Worm (Caenorhabditis elegans): ENCODE measurements around the gene C55C3.7.
A peak's percentile ranks its signal among the peaks of the same experiment; 100 is the strongest.

C55C3.7 gene

ce11 chrIV:5715341-5716112, 33.1 kb upstream of the C55C3.7 start:
- TF ChIP-seq nfya-1 (tag; optimal IDR thresholded peaks at IDR 0.05; ENCODE audit: insufficient read depth) (peak; percentile 99), fkh-10 (GFP tag; optimal IDR thresholded peaks at IDR 0.05) (peak; percentile 27), elt-1 (tag; optimal IDR thresholded peaks at IDR 0.05) (no peak)

- TF ChIP-seq nhr-25 (tag; optimal IDR thresholded peaks at IDR 0.05), result no peak
- TF ChIP-seq elt-3 (tag; optimal IDR thresholded peaks at IDR 0.05), result peak in 1 of 3 experiments; percentile 46
Measured at ce11 chrIV:5708796-5709195, 26.3 kb upstream of the C55C3.7 start, which contains the start of gene C55C3.1. Gene C55C3.1, plus strand, starts transcription at chrIV:5709096.

ce11 chrIV:5706603-5707002, 24.2 kb upstream of the C55C3.7 start:
- no peak for TF ChIP-seq hmg-11 (tag; optimal IDR thresholded peaks at IDR 0.05)
- no peak for TF ChIP-seq R02D3.7 (tag; optimal IDR thresholded peaks at IDR 0.05)
- no peak for TF ChIP-seq jun-1 (tag; optimal IDR thresholded peaks at IDR 0.05)
- no peak for TF ChIP-seq zag-1 (tag; optimal IDR thresholded peaks at IDR 0.05)
- TF ChIP-seq nhr-25 (tag; optimal IDR thresholded peaks at IDR 0.05), result peak; percentile 64
- TF ChIP-seq elt-3 (tag; optimal IDR thresholded peaks at IDR 0.05), result no peak
- TF ChIP-seq ztf-11 (tag; optimal IDR thresholded peaks at IDR 0.05), result no peak
- TF ChIP-seq ceh-28 (tag; optimal IDR thresholded peaks at IDR 0.05), result no peak
- TF ChIP-seq unc-39 (tag; optimal IDR thresholded peaks at IDR 0.05), result no peak
- TF ChIP-seq lin-15B (tag; optimal IDR thresholded peaks at IDR 0.05), result no peak
- TF ChIP-seq mdl-1 (tag; optimal IDR thresholded peaks at IDR 0.05), result no peak
- no peak for TF ChIP-seq egl-5 (tag; optimal IDR thresholded peaks at IDR 0.05)
- TF ChIP-seq nhr-23 (tag; optimal IDR thresholded peaks at IDR 0.05), result peak; percentile 16
- TF ChIP-seq nhr-43 (tag; optimal IDR thresholded peaks at IDR 0.05; ENCODE audit: poor library complexity, severe bottlenecking), result peak; percentile 53
- TF ChIP-seq nhr-67 (tag; optimal IDR thresholded peaks at IDR 0.05), result no peak
- TF ChIP-seq ztf-4 (tag; optimal IDR thresholded peaks at IDR 0.05), result no peak
- TF ChIP-seq ceh-9 (tag; optimal IDR thresholded peaks at IDR 0.05), result no peak
- TF ChIP-seq aly-2 (tag; optimal IDR thresholded peaks at IDR 0.05), result no peak
- TF ChIP-seq fos-1 (tag; optimal IDR thresholded peaks at IDR 0.05), result no peak

- peak; percentile 5 for TF ChIP-seq nhr-23 (tag; optimal IDR thresholded peaks at IDR 0.05)
- TF ChIP-seq nhr-77 (tag; optimal IDR thresholded peaks at IDR 0.05), result no peak
Measured at ce11 chrIV:5703917-5704316, 21.5 kb upstream of the C55C3.7 start.

- no peak for TF ChIP-seq skn-1 (tag; optimal IDR thresholded peaks at IDR 0.05)
- no peak for TF ChIP-seq ztf-11 (tag; optimal IDR thresholded peaks at IDR 0.05)
Measured at ce11 chrIV:5703443-5703842, 21.0 kb upstream of the C55C3.7 start, which contains the start of the genes C55C3.73 and perm-5. Gene C55C3.73, minus strand, starts transcription at chrIV:5703451. Gene perm-5, minus strand, starts transcription at chrIV:5703468.

ce11 chrIV:5701646-5702045, 19.2 kb upstream of the C55C3.7 start:
- no peak for TF ChIP-seq lin-39 (tag; optimal IDR thresholded peaks at IDR 0.05)
- no peak for TF ChIP-seq ceh-16 (tag; optimal IDR thresholded peaks at IDR 0.05)
- no peak for TF ChIP-seq lsy-12 (tag; optimal IDR thresholded peaks at IDR 0.05)
- TF ChIP-seq ama-1 (optimal IDR thresholded peaks at IDR 0.05), result no peak
- peak; percentile 50 for TF ChIP-seq nhr-25 (tag; optimal IDR thresholded peaks at IDR 0.05)
- TF ChIP-seq nhr-237 (tag; optimal IDR thresholded peaks at IDR 0.05), result no peak
- TF ChIP-seq ceh-28 (tag; optimal IDR thresholded peaks at IDR 0.05), result no peak
- TF ChIP-seq elt-1 (tag; optimal IDR thresholded peaks at IDR 0.05), result no peak

- TF ChIP-seq nfya-1 (tag; optimal IDR thresholded peaks at IDR 0.05; ENCODE audit: insufficient read depth) (no peak), nhr-25 (tag; optimal IDR thresholded peaks at IDR 0.05) (peak; percentile 64), elt-1 (tag; optimal IDR thresholded peaks at IDR 0.05) (no peak)
Measured at ce11 chrIV:5700372-5700771, 17.9 kb upstream of the C55C3.7 start.

Data from whole organism, L3 larva.